Worm (Caenorhabditis elegans): Measurements from ENCODE around the gene mrpl-28.

The mrpl-28 gene

ce11 chrII:122008-122407, 33.8 kb downstream of the mrpl-28 start (continued):
- no peak for TF ChIP-seq nhr-6 (tag; optimal IDR thresholded peaks at IDR 0.05)

DNA sequence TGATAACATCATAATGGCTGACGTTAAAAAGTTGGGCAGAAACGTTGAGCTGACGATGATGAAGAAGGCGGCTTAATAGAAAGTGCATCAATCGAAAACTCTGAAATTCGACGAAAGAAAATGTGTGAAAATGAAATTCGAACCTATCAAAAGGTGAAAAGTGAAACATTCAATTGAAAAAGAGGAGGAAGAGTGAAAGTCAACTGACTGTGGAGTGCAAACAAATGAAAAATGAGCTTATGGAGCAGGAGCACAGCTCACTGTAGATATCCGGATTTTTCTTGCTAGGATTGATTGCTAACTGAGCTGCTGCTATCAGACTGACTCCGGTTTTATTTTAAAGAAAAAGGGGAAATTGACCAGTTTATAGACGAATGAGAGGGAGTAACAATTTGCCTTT, 34.7 kb downstream of the mrpl-28 start, which contains the start of gene K10B4.3:
Gene K10B4.3 (minus strand): TSS at position 101 of the 400 bp plus-strand sequence.
- TF ChIP-seq ceh-20 (GFP tag; IDR thresholded peaks at IDR 0.05) (no peak), unc-62 (GFP tag; optimal IDR thresholded peaks at IDR 0.05 in 1 of 2) (peak in 1 of 2 experiments; percentile 70), unc-62 (tag; optimal IDR thresholded peaks at IDR 0.05) (no peak), nhr-10 (tag; optimal IDR thresholded peaks at IDR 0.05) (no peak)

- TF ChIP-seq nhr-237 (tag; optimal IDR thresholded peaks at IDR 0.05) (no peak), unc-62 (GFP tag; optimal IDR thresholded peaks at IDR 0.05 in 1 of 2) (peak in 1 of 2 experiments; percentile 43), unc-62 (tag; optimal IDR thresholded peaks at IDR 0.05) (no peak)
Measured at ce11 chrII:116916-117315, 38.9 kb downstream of the mrpl-28 start, which contains the start of gene srt-54. Gene srt-54, plus strand, starts transcription at chrII:117216.

DNA sequence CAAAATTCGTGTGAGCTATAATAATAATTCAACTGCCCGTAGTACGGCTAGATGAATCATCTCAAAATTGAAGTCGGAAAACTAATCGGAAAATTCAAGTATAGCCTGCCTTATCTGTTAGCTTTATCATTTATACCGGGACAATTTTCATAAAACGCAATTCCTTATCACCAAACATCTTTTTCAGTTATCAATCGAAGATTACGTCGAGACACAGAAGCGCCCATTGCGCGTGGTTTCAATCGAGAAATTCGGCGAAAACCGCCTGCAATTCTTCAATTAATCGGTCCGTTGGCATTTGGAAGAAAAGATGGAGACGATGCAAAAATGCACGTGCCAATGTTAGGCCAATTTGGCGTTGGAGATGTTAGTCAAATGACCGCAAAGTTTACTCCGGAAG, 43.6 kb downstream of the mrpl-28 start:
- peak in 1 of 2 experiments; percentile 71 for TF ChIP-seq unc-62 (GFP tag; optimal IDR thresholded peaks at IDR 0.05 in 1 of 2)
- no peak for TF ChIP-seq unc-62 (tag; optimal IDR thresholded peaks at IDR 0.05)
- peak; percentile 24 for TF ChIP-seq hlh-30 (tag; optimal IDR thresholded peaks at IDR 0.05; ENCODE audit: insufficient read depth)
- TF ChIP-seq hlh-11 (tag; optimal IDR thresholded peaks at IDR 0.05) = peak; percentile 3
- TF ChIP-seq unc-39 (tag; optimal IDR thresholded peaks at IDR 0.05) = no peak
- peak; percentile 13 for TF ChIP-seq pqm-1 (tag; optimal IDR thresholded peaks at IDR 0.05)
- TF ChIP-seq lin-29 (GFP tag; IDR thresholded peaks at IDR 0.05) = no peak
- no peak for TF ChIP-seq dmd-9 (GFP tag; IDR thresholded peaks at IDR 0.05)
- peak; percentile 60 for TF ChIP-seq mxl-3 (GFP tag; optimal IDR thresholded peaks at IDR 0.05)
- TF ChIP-seq cey-2 (tag; optimal IDR thresholded peaks at IDR 0.05; ENCODE audit: borderline replicate concordance, insufficient read depth) = no peak

DNA sequence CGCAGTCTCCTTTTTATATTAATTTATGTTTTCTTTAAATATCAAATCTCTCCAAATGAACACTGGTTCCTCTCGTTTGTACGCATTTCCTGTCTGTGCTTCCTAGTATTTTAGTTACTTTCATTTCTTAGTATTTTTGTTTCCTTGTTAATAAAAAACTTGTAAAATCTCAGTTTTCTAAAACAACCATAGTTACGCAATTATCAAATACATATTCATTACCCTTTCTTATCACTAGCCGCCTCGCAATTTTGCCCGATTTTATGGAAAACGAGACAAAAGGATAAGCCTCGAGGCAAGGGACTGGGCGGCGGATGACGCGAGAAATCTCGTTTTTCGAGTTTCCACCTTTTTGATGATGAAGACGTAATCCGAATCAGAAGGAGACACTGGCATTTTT, 44.5 kb downstream of the mrpl-28 start, which contains the start of gene C50D2.1:
Gene C50D2.1 (plus strand): TSS at position 301 of the 400 bp plus-strand sequence.
- no peak for TF ChIP-seq unc-62 (GFP tag; optimal IDR thresholded peaks at IDR 0.05 in 1 of 2)
- no peak for TF ChIP-seq unc-62 (tag; optimal IDR thresholded peaks at IDR 0.05)
- no peak for TF ChIP-seq aly-2 (tag; optimal IDR thresholded peaks at IDR 0.05)
- peak; percentile 16 for TF ChIP-seq aha-1 (tag)

DNA sequence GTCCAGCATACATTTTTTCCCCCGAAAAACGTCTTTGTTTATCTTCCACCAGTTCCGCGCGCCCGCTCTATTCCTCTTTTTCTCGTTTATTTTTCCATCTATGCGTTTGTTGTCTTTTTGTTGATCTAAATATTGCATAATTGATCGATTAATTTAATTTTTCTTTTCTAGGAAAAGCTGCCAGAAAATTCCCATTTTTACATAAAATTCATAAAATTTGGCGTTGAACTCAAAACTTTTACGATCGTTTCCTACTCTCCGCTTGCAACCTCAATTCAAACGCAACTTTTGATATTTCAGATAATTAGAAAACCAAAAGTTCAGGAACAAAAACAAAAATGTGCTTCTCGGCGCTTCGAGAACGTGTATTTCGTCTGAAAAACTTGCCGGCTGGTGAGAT, 46.9 kb downstream of the mrpl-28 start, which contains the start of gene C50D2.2:
Gene C50D2.2 (plus strand): TSS at position 301 of the 400 bp plus-strand sequence.
- peak; percentile 20 for TF ChIP-seq aha-1 (tag)
- TF ChIP-seq mdt-29 (GFP tag; IDR thresholded peaks at IDR 0.05) = no peak

DNA sequence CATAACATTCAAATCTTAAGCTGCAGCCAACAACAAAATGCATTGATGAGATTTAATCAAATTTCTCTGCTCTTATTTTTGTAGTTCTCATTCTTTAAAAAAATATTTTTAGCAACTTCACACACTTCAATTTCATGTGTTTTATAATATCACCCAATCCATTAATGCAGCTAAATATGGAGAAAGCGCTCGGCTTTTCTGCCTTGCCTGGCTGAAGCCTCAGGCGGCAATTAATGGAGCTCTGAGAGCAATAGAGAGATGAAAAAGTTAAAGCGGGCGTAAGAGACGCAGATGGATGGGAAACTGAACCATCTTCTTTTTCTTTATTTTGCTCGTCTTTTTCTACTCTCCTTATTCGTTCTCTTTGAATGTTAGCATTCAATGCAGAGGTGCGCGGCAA, 48.1 kb downstream of the mrpl-28 start:
- no peak for TF ChIP-seq lin-39 (tag; optimal IDR thresholded peaks at IDR 0.05)
- no peak for TF ChIP-seq nhr-41 (GFP tag; IDR thresholded peaks at IDR 0.05)
- no peak for TF ChIP-seq mxl-2 (GFP tag; conservative IDR thresholded peaks at IDR 0.05)
- TF ChIP-seq madf-5 (GFP tag; IDR thresholded peaks at IDR 0.05) = no peak
- no peak for TF ChIP-seq saeg-2 (GFP tag; IDR thresholded peaks at IDR 0.05)
- TF ChIP-seq gei-8 (GFP tag; optimal IDR thresholded peaks at IDR 0.05) = no peak
- no peak for TF ChIP-seq lin-1 (GFP tag; IDR thresholded peaks at IDR 0.05)
- TF ChIP-seq nhr-10 (tag; optimal IDR thresholded peaks at IDR 0.05) = no peak
- no peak for TF ChIP-seq hmg-1.1 (GFP tag; IDR thresholded peaks at IDR 0.05)
- no peak for TF ChIP-seq zfp-2 (tag; optimal IDR thresholded peaks at IDR 0.05)
- no peak for TF ChIP-seq F37D6.2 (tag; optimal IDR thresholded peaks at IDR 0.05)

DNA sequence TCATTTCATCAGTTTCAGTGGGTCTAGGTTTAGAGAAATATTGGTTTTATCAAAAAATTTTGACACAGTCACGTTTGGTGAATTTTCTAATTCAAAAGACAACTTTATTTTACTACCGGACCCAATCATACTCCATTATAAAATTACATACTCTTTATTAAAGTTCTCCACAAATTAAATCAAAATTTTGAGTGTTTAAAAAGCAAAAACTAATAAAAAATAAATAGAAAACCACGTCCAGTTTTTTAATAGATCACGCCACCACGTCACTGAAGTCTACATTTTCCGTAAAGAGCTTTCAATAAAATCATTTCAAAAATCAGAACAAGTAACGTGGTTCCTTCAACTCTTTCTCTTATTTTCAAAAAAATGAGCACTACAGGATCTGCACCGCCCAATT, 49.9 kb downstream of the mrpl-28 start, which contains the start of gene txt-1:
Gene txt-1 (plus strand): TSS at position 301 of the 400 bp plus-strand sequence.
- TF ChIP-seq aly-2 (tag; optimal IDR thresholded peaks at IDR 0.05) = no peak
